Worm (Caenorhabditis elegans) whole organism, early embryonic: Measurements from ENCODE around the gene ntl-2.

Experiments used
- F13C5.2 ChIP-seq: sonication (generic microtip); optimal IDR thresholded peaks from 2 replicates; lab custom pipeline; 2017; ENCODE audit warnings: mild to moderate bottlenecking, missing genetic modification characterization, inconsistent platforms, missing compliant biosample characterization
- ama-1 ChIP-seq: fragments of 150-350 bp; optimal IDR thresholded peaks from 2 replicates; lab custom pipeline; 2014
- pes-1 ChIP-seq: fragments of 200-800 bp; sonication (Bioruptor generic); IDR thresholded peaks from 2 replicates; pipeline ENCODE4 v1.3.6; 2022; ENCODE audit warnings: missing genetic modification reagents, missing genetic modification characterization, missing compliant biosample characterization
- tbx-37 ChIP-seq: fragments of 200-800 bp; sonication (Bioruptor generic); conservative IDR thresholded peaks from 2 replicates; pipeline ENCODE4 v1.3.6; 2022; ENCODE audit warnings: missing genetic modification reagents, missing genetic modification characterization, missing compliant biosample characterization

DNA sequence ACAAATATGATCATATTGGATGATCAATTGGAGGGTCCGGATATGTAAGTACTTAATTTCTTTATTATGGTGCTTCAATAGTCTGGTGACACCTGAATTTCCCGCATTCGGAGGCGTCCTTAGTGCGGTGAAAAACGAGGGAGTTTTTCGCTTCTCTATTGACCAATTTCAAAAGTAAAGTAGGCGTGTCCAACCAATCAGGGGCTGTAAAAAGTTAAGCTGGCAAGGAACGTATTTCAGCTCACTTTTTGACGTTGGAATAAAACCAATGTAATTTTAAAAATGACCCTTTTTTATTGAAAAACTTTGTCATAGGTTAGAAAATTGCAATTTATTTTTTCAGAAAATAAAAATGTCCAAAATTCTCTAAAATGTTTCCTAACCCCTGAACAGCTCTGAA lies 33.4 kb upstream of the ntl-2 start:
- TF ChIP-seq F13C5.2 (tag; lab: Kevin White, UChicago) (no peak), pes-1 (no peak), ama-1 (lab: Kevin White, UChicago) (no peak), tbx-37 (no peak)
